Fruit fly (Drosophila melanogaster) whole organism, embryonic: ENCODE data around the gene CG43307.
A peak's percentile ranks its signal among the peaks of the same experiment; 100 is the strongest.

Experiments used
- Atf3 ChIP-seq: fragments of 200-800 bp; sonication (Bioruptor generic); optimal IDR thresholded peaks from 3 replicates; lab custom pipeline; 2016; ENCODE audit warnings: missing biosample characterization, missing genetic modification characterization
- CG11093 ChIP-seq: fragments of 200-800 bp; sonication (Bioruptor generic); IDR thresholded peaks from 3 replicates; pipeline ENCODE4 v1.3.6; 2022; ENCODE audit warnings: missing biosample characterization, missing genetic modification characterization
- CG11247 ChIP-seq: fragments of 200-800 bp; sonication (Bioruptor generic); IDR thresholded peaks from 2 replicates; pipeline ENCODE4 v1.3.6; 2022; ENCODE audit warnings: missing biosample characterization, missing genetic modification characterization
- CG12236 ChIP-seq: fragments of 200-800 bp; sonication (Bioruptor generic); optimal IDR thresholded peaks from 2 replicates; lab custom pipeline; 2016; ENCODE audit warnings: missing biosample characterization, missing genetic modification characterization
- CG12391 ChIP-seq: fragments of 200-800 bp; sonication (Bioruptor generic); optimal IDR thresholded peaks from 3 replicates; lab custom pipeline; 2018; ENCODE audit warnings: missing biosample characterization, mild to moderate bottlenecking, missing genetic modification characterization, moderate library complexity
- CG14050 ChIP-seq: fragments of 200-800 bp; sonication (Bioruptor generic); IDR thresholded peaks from 3 replicates; pipeline ENCODE4 v1.3.6; 2022; ENCODE audit warnings: missing biosample characterization, missing genetic modification characterization
- CG14441 ChIP-seq: fragments of 200-800 bp; sonication (Bioruptor generic); IDR thresholded peaks from 2 replicates; pipeline ENCODE4 v1.3.6; 2022; ENCODE audit warnings: missing biosample characterization, missing genetic modification characterization
- CG1603 ChIP-seq: fragments of 200-800 bp; sonication (Bioruptor generic); optimal IDR thresholded peaks from 2 replicates; lab custom pipeline; 2019; ENCODE audit warnings: missing biosample characterization, mild to moderate bottlenecking, missing genetic modification characterization, moderate library complexity
- CG17612 ChIP-seq: fragments of 200-800 bp; sonication (Bioruptor generic); IDR thresholded peaks from 2 replicates; pipeline ENCODE4 v1.3.6; 2022; ENCODE audit warnings: missing biosample characterization, missing genetic modification characterization
- CG17912 ChIP-seq: fragments of 200-800 bp; sonication (Bioruptor generic); optimal IDR thresholded peaks from 2 replicates; lab custom pipeline; 2018; ENCODE audit warnings: missing biosample characterization, mild to moderate bottlenecking, missing genetic modification characterization
- CG18011 ChIP-seq: fragments of 200-800 bp; sonication (Bioruptor generic); optimal IDR thresholded peaks from 2 replicates; lab custom pipeline; 2017; ENCODE audit warnings: missing biosample characterization, missing genetic modification characterization, mild to moderate bottlenecking, moderate library complexity, missing genotype
- CG2120 ChIP-seq: fragments of 200-800 bp; sonication (Bioruptor generic); optimal IDR thresholded peaks from 3 replicates; lab custom pipeline; 2016; ENCODE audit warnings: missing biosample characterization, missing genetic modification characterization
- CG4328 ChIP-seq: fragments of 200-800 bp; sonication (Bioruptor generic); optimal IDR thresholded peaks from 3 replicates; lab custom pipeline; 2017; ENCODE audit warnings: missing biosample characterization, missing genetic modification reagents, missing genetic modification characterization
- CG7839 ChIP-seq: fragments of 200-800 bp; sonication (Bioruptor generic); optimal IDR thresholded peaks from 3 replicates; lab custom pipeline; 2018; ENCODE audit warnings: missing biosample characterization, mild to moderate bottlenecking, missing genetic modification characterization, moderate library complexity
- CG8359 ChIP-seq: fragments of 200-800 bp; sonication (Bioruptor generic); optimal IDR thresholded peaks from 2 replicates; lab custom pipeline; 2017; ENCODE audit warnings: missing biosample characterization, mild to moderate bottlenecking, missing genetic modification characterization, borderline replicate concordance
- CG9437 ChIP-seq: fragments of 200-800 bp; sonication (Bioruptor generic); optimal IDR thresholded peaks from 2 replicates; lab custom pipeline; 2018; ENCODE audit warnings: missing biosample characterization, mild to moderate bottlenecking, missing genetic modification characterization
- CG9817 ChIP-seq: fragments of 200-800 bp; sonication (Bioruptor generic); optimal IDR thresholded peaks from 2 replicates; lab custom pipeline; 2018; ENCODE audit warnings: missing biosample characterization, mild to moderate bottlenecking, missing genetic modification characterization, moderate library complexity
- Drgx ChIP-seq: fragments of 200-800 bp; sonication (Bioruptor generic); IDR thresholded peaks from 2 replicates; pipeline ENCODE4 v1.3.6; 2022; ENCODE audit warnings: missing biosample characterization, missing genetic modification characterization
- Ets97D ChIP-seq: fragments of 200-800 bp; sonication (Bioruptor generic); optimal IDR thresholded peaks from 3 replicates; lab custom pipeline; 2016; ENCODE audit warnings: missing biosample characterization, missing genetic modification characterization
- Gsc ChIP-seq: fragments of 200-800 bp; sonication (Bioruptor generic); IDR thresholded peaks from 2 replicates; pipeline ENCODE4 v1.3.6; 2022; ENCODE audit warnings: missing biosample characterization, missing genetic modification characterization
- Hr39 ChIP-seq: fragments of >200 bp; optimal IDR thresholded peaks from 2 replicates; lab custom pipeline; 2017
- Kr ChIP-seq: fragments of 200-800 bp; sonication (Bioruptor generic); optimal IDR thresholded peaks from 2 replicates; lab custom pipeline; 2017; ENCODE audit warnings: missing biosample characterization, mild to moderate bottlenecking, missing genetic modification characterization
- PHDP ChIP-seq: fragments of 200-800 bp; sonication (Bioruptor generic); optimal IDR thresholded peaks from 3 replicates; lab custom pipeline; 2018; ENCODE audit warnings: missing biosample characterization, mild to moderate bottlenecking, missing genetic modification characterization, moderate library complexity
- Sox102F ChIP-seq: fragments of 200-800 bp; sonication (Bioruptor generic); optimal IDR thresholded peaks from 2 replicates; lab custom pipeline; 2018; ENCODE audit warnings: missing biosample characterization, mild to moderate bottlenecking, missing genetic modification characterization, moderate library complexity
- Sry-δ ChIP-seq: fragments of 200-800 bp; sonication (Bioruptor generic); optimal IDR thresholded peaks from 2 replicates; lab custom pipeline; 2016; ENCODE audit warnings: missing biosample characterization, missing genetic modification characterization
- ato ChIP-seq: fragments of 200-800 bp; sonication (Bioruptor generic); IDR thresholded peaks from 2 replicates; pipeline ENCODE4 v1.3.6; 2022; ENCODE audit warnings: missing biosample characterization, missing genetic modification characterization; ENCODE audit not compliant: partially characterized antibody
- az2 ChIP-seq: fragments of 200-800 bp; sonication (Bioruptor generic); optimal IDR thresholded peaks from 3 replicates; lab custom pipeline; 2016; ENCODE audit warnings: missing biosample characterization, missing genetic modification characterization
- bab2 ChIP-seq: fragments of 200-800 bp; sonication (Bioruptor generic); optimal IDR thresholded peaks from 2 replicates; lab custom pipeline; 2016; ENCODE audit warnings: missing biosample characterization, missing genetic modification characterization
- chn ChIP-seq: fragments of 200-800 bp; sonication (Bioruptor generic); optimal IDR thresholded peaks from 2 replicates; lab custom pipeline; 2016; ENCODE audit warnings: missing biosample characterization, missing genetic modification characterization
- crol ChIP-seq: fragments of 200-800 bp; sonication (Bioruptor generic); IDR thresholded peaks from 2 replicates; pipeline ENCODE4 v1.3.6; 2022; ENCODE audit warnings: missing biosample characterization, missing genetic modification characterization
- dmrt11E ChIP-seq: fragments of 200-800 bp; sonication (Bioruptor generic); optimal IDR thresholded peaks from 3 replicates; lab custom pipeline; 2018; ENCODE audit warnings: missing biosample characterization, mild to moderate bottlenecking, missing genetic modification characterization, moderate library complexity
- dpn ChIP-seq, 2 experiments: fragments of 200-800 bp; sonication (Bioruptor generic); optimal IDR thresholded peaks; 3 replicates each; lab custom pipeline; 2016; ENCODE audit warnings: missing biosample characterization in 2 of 2, missing genetic modification characterization in 2 of 2
- eve ChIP-seq, 2 experiments: fragments of >200 bp; optimal IDR thresholded peaks; 2 replicates each; lab custom pipeline; 2017; ENCODE audit warnings: missing biosample characterization in 2 of 2, missing genetic modification characterization in 2 of 2
- eyg ChIP-seq: fragments of 200-800 bp; sonication (Bioruptor generic); optimal IDR thresholded peaks from 3 replicates; lab custom pipeline; 2016; ENCODE audit warnings: missing biosample characterization, missing genetic modification characterization
- fd64A ChIP-seq: fragments of 200-800 bp; sonication (Bioruptor generic); optimal IDR thresholded peaks from 3 replicates; lab custom pipeline; 2018; ENCODE audit warnings: missing biosample characterization, mild to moderate bottlenecking, missing genetic modification characterization
- fru ChIP-seq: fragments of >200 bp; optimal IDR thresholded peaks from 2 replicates; lab custom pipeline; 2017
- gce ChIP-seq: fragments of 200-800 bp; sonication (Bioruptor generic); IDR thresholded peaks from 3 replicates; pipeline ENCODE4 v1.3.6; 2022; ENCODE audit warnings: missing biosample characterization, missing genetic modification characterization
- gfzf ChIP-seq: fragments of 200-800 bp; sonication (Bioruptor generic); optimal IDR thresholded peaks from 2 replicates; lab custom pipeline; 2016; ENCODE audit warnings: missing biosample characterization, mild to moderate bottlenecking, missing genetic modification characterization, moderate library complexity
- jigr1 ChIP-seq: fragments of 200-800 bp; sonication (Bioruptor generic); IDR thresholded peaks from 3 replicates; pipeline ENCODE4 v1.3.6; 2022; ENCODE audit warnings: missing biosample characterization, missing genetic modification characterization
- jing ChIP-seq: fragments of 200-800 bp; sonication (Bioruptor generic); optimal IDR thresholded peaks from 2 replicates; lab custom pipeline; 2018; ENCODE audit warnings: missing biosample characterization, mild to moderate bottlenecking, missing genetic modification characterization
- kay ChIP-seq: fragments of 200-800 bp; sonication (Bioruptor generic); optimal IDR thresholded peaks from 2 replicates; lab custom pipeline; 2016; ENCODE audit warnings: missing biosample characterization, missing genetic modification characterization
- mirr ChIP-seq: fragments of 200-800 bp; sonication (Bioruptor generic); optimal IDR thresholded peaks from 3 replicates; lab custom pipeline; 2018; ENCODE audit warnings: missing biosample characterization, mild to moderate bottlenecking, missing genetic modification characterization
- org-1 ChIP-seq: fragments of 200-800 bp; sonication (Bioruptor generic); optimal IDR thresholded peaks from 2 replicates; lab custom pipeline; 2017; ENCODE audit warnings: missing biosample characterization, missing genetic modification characterization
- ranshi ChIP-seq: fragments of 200-800 bp; sonication (Bioruptor generic); IDR thresholded peaks from 2 replicates; pipeline ENCODE4 v1.3.6; 2022; ENCODE audit warnings: missing biosample characterization, missing genetic modification characterization
- row ChIP-seq: fragments of 200-800 bp; sonication (Bioruptor generic); IDR thresholded peaks from 3 replicates; pipeline ENCODE4 v1.3.6; 2022; ENCODE audit warnings: missing biosample characterization, missing genetic modification characterization
- run ChIP-seq: fragments of 200-800 bp; sonication (Bioruptor generic); optimal IDR thresholded peaks from 3 replicates; lab custom pipeline; 2018; ENCODE audit warnings: missing biosample characterization, mild to moderate bottlenecking, missing genetic modification characterization
- seq ChIP-seq: fragments of 200-800 bp; sonication (Bioruptor generic); IDR thresholded peaks from 2 replicates; pipeline ENCODE4 v1.3.6; 2022; ENCODE audit warnings: missing biosample characterization, missing genetic modification characterization
- sob ChIP-seq: fragments of 200-800 bp; sonication (Bioruptor generic); IDR thresholded peaks from 2 replicates; pipeline ENCODE4 v1.3.6; 2022; ENCODE audit warnings: missing biosample characterization, missing genetic modification characterization
- tap ChIP-seq: fragments of 200-800 bp; optimal IDR thresholded peaks from 3 replicates; lab custom pipeline; 2019; ENCODE audit warnings: missing biosample characterization, mild to moderate bottlenecking, missing genetic modification characterization, moderate library complexity
- tio ChIP-seq: fragments of 200-800 bp; sonication (Bioruptor generic); optimal IDR thresholded peaks from 2 replicates; lab custom pipeline; 2017; ENCODE audit warnings: missing biosample characterization, missing genetic modification characterization, inconsistent platforms
- wek ChIP-seq: fragments of 200-800 bp; sonication (Bioruptor generic); optimal IDR thresholded peaks from 3 replicates; lab custom pipeline; 2018; ENCODE audit warnings: missing biosample characterization, mild to moderate bottlenecking, missing genetic modification characterization, moderate library complexity
- yki ChIP-seq: fragments of >200 bp; optimal IDR thresholded peaks from 3 replicates; lab custom pipeline; 2018
- zf30C ChIP-seq: fragments of 200-800 bp; sonication (Bioruptor generic); optimal IDR thresholded peaks from 3 replicates; lab custom pipeline; 2018; ENCODE audit warnings: missing biosample characterization, mild to moderate bottlenecking, missing genetic modification characterization

CG43307 gene

DNA sequence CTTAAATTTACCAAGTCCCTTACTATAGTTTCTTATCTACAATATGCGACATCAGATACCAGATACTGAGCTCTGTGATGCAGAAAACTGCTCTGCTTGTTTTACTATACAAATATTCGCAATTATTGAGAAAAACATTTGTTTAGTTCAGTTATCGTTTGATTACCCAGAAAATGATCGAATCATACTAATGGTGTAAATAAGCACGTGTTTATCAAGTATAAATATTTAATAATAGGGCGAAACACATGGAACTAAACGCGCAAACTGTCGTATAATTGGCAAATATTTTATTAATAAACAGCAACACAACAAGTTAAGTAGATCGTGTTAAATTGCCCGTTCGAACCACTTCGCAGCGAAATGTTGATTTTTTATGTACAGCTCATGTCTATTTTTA lies 13.4 kb upstream of the CG43307 start (continued):
- TF ChIP-seq fd64A (GFP tag; lab: Kevin White, UChicago), result no peak
- peak; percentile 80; the same call in 1 of the 2 replicates for TF ChIP-seq sob (GFP tag; lab: Robert Waterston, UW)
- no peak for TF ChIP-seq CG14050 (GFP tag; lab: Robert Waterston, UW)
- no peak for TF ChIP-seq eyg (GFP tag; lab: Kevin White, UChicago)
- peak; percentile 61 for TF ChIP-seq org-1
- peak; percentile 13 for TF ChIP-seq dmrt11E
- TF ChIP-seq CG12236 (GFP tag; lab: Kevin White, UChicago), result peak; percentile 36
- TF ChIP-seq Drgx (GFP tag; lab: Robert Waterston, UW), result no peak
- no peak for TF ChIP-seq CG11093 (GFP tag; lab: Robert Waterston, UW)
- TF ChIP-seq CG2120 (GFP tag; lab: Kevin White, UChicago), result peak; percentile 63
- TF ChIP-seq jing (GFP tag; lab: Kevin White, UChicago), result no peak
- TF ChIP-seq ato (GFP tag; lab: Robert Waterston, UW), result no peak
- peak; percentile 48 for TF ChIP-seq Sox102F (GFP tag; lab: Kevin White, UChicago)
- peak; percentile 68 for TF ChIP-seq seq (GFP tag; lab: Robert Waterston, UW)
- TF ChIP-seq run, result no peak
- no peak for TF ChIP-seq Ets97D (GFP tag; lab: Kevin White, UChicago)
- TF ChIP-seq Sry-δ, result no peak
- no peak for TF ChIP-seq kay (GFP tag; lab: Kevin White, UChicago)
- peak; percentile 25 for TF ChIP-seq tio
- TF ChIP-seq mirr (GFP tag; lab: Kevin White, UChicago), result peak; percentile 51
- TF ChIP-seq yki (lab: Kevin White, UChicago), result no peak
- no peak for TF ChIP-seq gfzf (GFP tag; lab: Kevin White, UChicago)
- no peak for TF ChIP-seq CG17912 (GFP tag; lab: Kevin White, UChicago)
- 0 out of 2 replicates have a peak, but pooled peaks have one; percentile 39 for TF ChIP-seq CG11247 (GFP tag; lab: Robert Waterston, UW)
- TF ChIP-seq eve (GFP tag; optimal IDR thresholded peaks at IDR 0.05; lab: Kevin White, UChicago), result no peak
- TF ChIP-seq Kr (GFP tag; lab: Kevin White, UChicago), result no peak
- peak; percentile 8 for TF ChIP-seq CG4328 (GFP tag; lab: Kevin White, UChicago)
- no peak for TF ChIP-seq az2 (GFP tag; lab: Kevin White, UChicago)
- no peak for TF ChIP-seq jigr1 (GFP tag; lab: Robert Waterston, UW)
- peak; percentile 57 for TF ChIP-seq CG7839 (tag; lab: Kevin White, UChicago)
- TF ChIP-seq chn (GFP tag; lab: Kevin White, UChicago), result no peak
- no peak; the same call in 2 of the 3 replicates for TF ChIP-seq row (GFP tag; lab: Robert Waterston, UW)
- TF ChIP-seq PHDP (tag; lab: Kevin White, UChicago), result peak; percentile 88
- TF ChIP-seq CG9817 (tag; lab: Kevin White, UChicago), result peak; percentile 72
- peak; percentile 49 for TF ChIP-seq bab2
- no peak for TF ChIP-seq tap (tag; lab: Kevin White, UChicago)
- peak; percentile 26; the same call in 1 of the 2 replicates for TF ChIP-seq ranshi
- TF ChIP-seq fru, result no peak
- TF ChIP-seq crol (GFP tag; lab: Robert Waterston, UW), result no peak
- no peak for TF ChIP-seq Hr39 (lab: Kevin White, UChicago)
- no peak for TF ChIP-seq zf30C (GFP tag; lab: Kevin White, UChicago)
- no peak for TF ChIP-seq gce
- peak; percentile 57 for TF ChIP-seq CG18011 (GFP tag; lab: Kevin White, UChicago)
- TF ChIP-seq CG12391 (tag; lab: Kevin White, UChicago), result peak; percentile 3
- no peak for TF ChIP-seq CG9437 (GFP tag; lab: Kevin White, UChicago)
- no peak for TF ChIP-seq Atf3 (GFP tag; lab: Kevin White, UChicago)
- TF ChIP-seq CG1603 (tag; lab: Kevin White, UChicago), result peak; percentile 65
- no peak for TF ChIP-seq wek (GFP tag; lab: Kevin White, UChicago)
- TF ChIP-seq Gsc, result no peak
- TF ChIP-seq CG14441 (GFP tag; lab: Robert Waterston, UW), result 0 out of 2 replicates have a peak, but pooled peaks have one; percentile 24
- no peak for TF ChIP-seq CG8359 (GFP tag; lab: Kevin White, UChicago)
- peak; percentile 20 to 40 for TF ChIP-seq dpn (GFP tag; optimal IDR thresholded peaks at IDR 0.05; lab: Kevin White, UChicago)
- no peak for TF ChIP-seq CG17612
